Worm (Caenorhabditis elegans) whole organism, L4/young adult: ENCODE data around the gene F08D12.4.

Experiments used
- W03F9.2 ChIP-seq: fragments of 150-350 bp; optimal IDR thresholded peaks from 2 replicates; lab custom pipeline; 2014; ENCODE audit warnings: missing biosample characterization, missing genetic modification characterization
- dao-5 ChIP-seq: sonication (generic microtip); optimal IDR thresholded peaks from 2 replicates; lab custom pipeline; 2016; ENCODE audit warnings: missing genotype, missing genetic modification characterization, moderate library complexity, missing compliant biosample characterization
- him-1 ChIP-seq: sonication (generic microtip); optimal IDR thresholded peaks from 2 replicates; lab custom pipeline; 2016; ENCODE audit warnings: missing genotype, missing genetic modification reagents, missing genetic modification characterization, missing compliant biosample characterization

Gene F08D12.4

ce11 chrII:2777846-2778245 lies at the start of gene F08D12.4:
Gene F08D12.4 (plus strand): TSS chrII:2778146.
- TF ChIP-seq dao-5 (tag; lab: Kevin White, UChicago) = no peak
- no peak for TF ChIP-seq him-1 (tag; lab: Kevin White, UChicago)
- TF ChIP-seq W03F9.2 (tag; lab: Kevin White, UChicago) = no peak

- no peak for TF ChIP-seq W03F9.2 (tag; lab: Kevin White, UChicago)
- TF ChIP-seq him-1 (tag; lab: Kevin White, UChicago) = no peak
- no peak for TF ChIP-seq dao-5 (tag; lab: Kevin White, UChicago)
Observed at ce11 chrII:2730647-2731046, 47.3 kb upstream of the F08D12.4 start.

ce11 chrII:2734266-2734665 lies 43.7 kb upstream of the F08D12.4 start:
- no peak for TF ChIP-seq W03F9.2 (tag; lab: Kevin White, UChicago)
- no peak for TF ChIP-seq him-1 (tag; lab: Kevin White, UChicago)
- no peak for TF ChIP-seq dao-5 (tag; lab: Kevin White, UChicago)

ce11 chrII:2734735-2735134 lies 43.2 kb upstream of the F08D12.4 start:
- TF ChIP-seq dao-5 (tag; lab: Kevin White, UChicago) (no peak), him-1 (tag; lab: Kevin White, UChicago) (no peak), W03F9.2 (tag; lab: Kevin White, UChicago) (no peak)

- TF ChIP-seq W03F9.2 (tag; lab: Kevin White, UChicago) (no peak), dao-5 (tag; lab: Kevin White, UChicago) (no peak), him-1 (tag; lab: Kevin White, UChicago) (no peak)
Observed at ce11 chrII:2735192-2735591, 42.8 kb upstream of the F08D12.4 start, which contains the start of gene wdr-31. Gene wdr-31 (minus strand): TSS chrII:2735292.

- no peak for TF ChIP-seq him-1 (tag; lab: Kevin White, UChicago)
- no peak for TF ChIP-seq dao-5 (tag; lab: Kevin White, UChicago)
- no peak for TF ChIP-seq W03F9.2 (tag; lab: Kevin White, UChicago)
Observed at ce11 chrII:2735644-2736043, 42.3 kb upstream of the F08D12.4 start.

- TF ChIP-seq W03F9.2 (tag; lab: Kevin White, UChicago) = no peak
- TF ChIP-seq him-1 (tag; lab: Kevin White, UChicago) = no peak
- no peak for TF ChIP-seq dao-5 (tag; lab: Kevin White, UChicago)
Observed at ce11 chrII:2736156-2736728, 41.7 kb upstream of the F08D12.4 start, which contains the start of gene T05A8.8. Gene T05A8.8 (plus strand): TSS chrII:2736678.

ce11 chrII:2736938-2737337 lies 41.0 kb upstream of the F08D12.4 start:
- TF ChIP-seq W03F9.2 (tag; lab: Kevin White, UChicago) = no peak
- no peak for TF ChIP-seq him-1 (tag; lab: Kevin White, UChicago)
- no peak for TF ChIP-seq dao-5 (tag; lab: Kevin White, UChicago)

ce11 chrII:2739619-2740018 lies 38.3 kb upstream of the F08D12.4 start, which contains the start of gene T05A8.6:
Gene T05A8.6 (minus strand): TSS chrII:2739719.
- no peak for TF ChIP-seq W03F9.2 (tag; lab: Kevin White, UChicago)
- TF ChIP-seq dao-5 (tag; lab: Kevin White, UChicago) = no peak
- TF ChIP-seq him-1 (tag; lab: Kevin White, UChicago) = no peak

- TF ChIP-seq him-1 (tag; lab: Kevin White, UChicago) (no peak), dao-5 (tag; lab: Kevin White, UChicago) (no peak), W03F9.2 (tag; lab: Kevin White, UChicago) (no peak)
Observed at ce11 chrII:2741405-2741804, 36.5 kb upstream of the F08D12.4 start.

- no peak for TF ChIP-seq W03F9.2 (tag; lab: Kevin White, UChicago)
- no peak for TF ChIP-seq dao-5 (tag; lab: Kevin White, UChicago)
- TF ChIP-seq him-1 (tag; lab: Kevin White, UChicago) = no peak
Observed at ce11 chrII:2742251-2742650, 35.7 kb upstream of the F08D12.4 start, which contains the start of gene T05A8.7. Gene T05A8.7 (minus strand): TSS chrII:2742351.

- no peak for TF ChIP-seq W03F9.2 (tag; lab: Kevin White, UChicago)
- peak; percentile 18 for TF ChIP-seq him-1 (tag; lab: Kevin White, UChicago)
Observed at ce11 chrII:2747956-2748621, 29.9 kb upstream of the F08D12.4 start.

ce11 chrII:2749595-2750048 lies 28.3 kb upstream of the F08D12.4 start, which contains the start of gene F29A7.4:
Gene F29A7.4 (plus strand): TSS chrII:2749998.
- no peak for TF ChIP-seq dao-5 (tag; lab: Kevin White, UChicago)
- no peak for TF ChIP-seq him-1 (tag; lab: Kevin White, UChicago)
- TF ChIP-seq W03F9.2 (tag; lab: Kevin White, UChicago) = no peak
